Worm (Caenorhabditis elegans) whole organism, mixed stage, embryonic: ENCODE data around the gene chtb-3.

ENCODE experiments used
- nhr-237 ChIP-seq: fragments of 150-350 bp; optimal IDR thresholded peaks from 2 replicates; lab custom pipeline; 2014; ENCODE audit warnings: missing biosample characterization, missing genetic modification characterization
- unc-62 ChIP-seq: fragments of 150-350 bp; optimal IDR thresholded peaks from 2 replicates; lab custom pipeline; 2014; ENCODE audit warnings: missing biosample characterization, missing genetic modification reagents, missing genetic modification characterization

DNA sequence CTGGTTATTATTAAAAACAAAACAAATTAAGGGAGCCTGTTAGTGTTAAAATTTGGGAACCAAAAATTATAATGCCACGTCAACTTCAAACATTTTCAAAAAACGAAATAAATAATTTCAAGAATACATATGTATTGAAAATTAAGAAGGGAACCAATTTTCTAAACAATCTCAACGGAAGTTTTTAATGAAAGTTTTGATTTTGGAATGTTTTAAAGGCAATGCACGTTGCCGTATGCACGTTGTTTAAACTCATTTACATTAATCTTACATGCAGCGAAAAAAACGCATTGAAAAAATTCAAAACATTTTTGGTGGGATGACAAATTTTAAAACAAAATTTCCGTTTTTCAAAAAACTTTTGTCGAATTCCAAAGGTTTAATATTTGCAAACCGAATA, 45.7 kb downstream of the chtb-3 start:
- TF ChIP-seq unc-62 (GFP tag; lab: Kevin White, UChicago) (no peak), nhr-237 (tag; lab: Kevin White, UChicago) (no peak)
